Fruit fly (Drosophila melanogaster) whole organism, embryonic: ENCODE measurements around the gene CG13721.
A peak's percentile ranks its signal among the peaks of the same experiment; 100 is the strongest.

ENCODE experiments used
- B-H2 ChIP-seq: fragments of 200-800 bp; sonication (Bioruptor generic); optimal IDR thresholded peaks from 2 replicates; lab custom pipeline; 2018; ENCODE audit warnings: missing biosample characterization, mild to moderate bottlenecking, missing genetic modification characterization
- CG10267 ChIP-seq: fragments of 200-800 bp; sonication (Bioruptor generic); optimal IDR thresholded peaks from 2 replicates; lab custom pipeline; 2018; ENCODE audit warnings: missing biosample characterization, mild to moderate bottlenecking, missing genetic modification characterization, moderate library complexity
- CG10431 ChIP-seq: fragments of 200-800 bp; sonication (Bioruptor generic); optimal IDR thresholded peaks from 3 replicates; lab custom pipeline; 2018; ENCODE audit warnings: missing biosample characterization, mild to moderate bottlenecking, missing genetic modification characterization
- CG10979 ChIP-seq: fragments of 200-800 bp; sonication (Bioruptor generic); optimal IDR thresholded peaks from 2 replicates; lab custom pipeline; 2018; ENCODE audit warnings: missing biosample characterization, mild to moderate bottlenecking, missing genetic modification characterization, moderate library complexity
- CG12744 ChIP-seq: fragments of 200-800 bp; sonication (Bioruptor generic); optimal IDR thresholded peaks from 2 replicates; lab custom pipeline; 2016; ENCODE audit warnings: missing biosample characterization, missing genetic modification characterization
- CG15514 ChIP-seq: fragments of 200-800 bp; sonication (Bioruptor generic); optimal IDR thresholded peaks from 3 replicates; lab custom pipeline; 2017; ENCODE audit warnings: missing biosample characterization, missing genetic modification characterization, mild to moderate bottlenecking, moderate library complexity, missing genetic modification reagents
- CG16863 ChIP-seq: fragments of 200-800 bp; sonication (Bioruptor generic); optimal IDR thresholded peaks from 3 replicates; lab custom pipeline; 2016; ENCODE audit warnings: missing biosample characterization, missing genetic modification characterization
- CG17361 ChIP-seq: fragments of 200-800 bp; sonication (Bioruptor generic); IDR thresholded peaks from 3 replicates; pipeline ENCODE4 v1.3.6; 2022; ENCODE audit warnings: missing biosample characterization, missing genetic modification characterization
- CG18011 ChIP-seq: fragments of 200-800 bp; sonication (Bioruptor generic); optimal IDR thresholded peaks from 2 replicates; lab custom pipeline; 2017; ENCODE audit warnings: missing biosample characterization, missing genetic modification characterization, mild to moderate bottlenecking, moderate library complexity, missing genotype
- CG18476 ChIP-seq: fragments of 200-800 bp; sonication (Bioruptor generic); optimal IDR thresholded peaks from 2 replicates; lab custom pipeline; 2016; ENCODE audit warnings: missing biosample characterization, mild to moderate bottlenecking, missing genetic modification characterization
- CG2129 ChIP-seq: fragments of 200-800 bp; sonication (Bioruptor generic); IDR thresholded peaks from 2 replicates; pipeline ENCODE4 v1.3.6; 2022; ENCODE audit warnings: missing biosample characterization, missing genetic modification characterization; ENCODE audit not compliant: partially characterized antibody
- CG2199 ChIP-seq: fragments of 200-800 bp; sonication (Bioruptor generic); IDR thresholded peaks from 3 replicates; pipeline ENCODE4 v1.3.6; 2022; ENCODE audit warnings: missing biosample characterization, missing genetic modification characterization
- CG34422 ChIP-seq: fragments of 200-800 bp; sonication (Bioruptor generic); IDR thresholded peaks from 3 replicates; pipeline ENCODE4 v1.3.6; 2022; ENCODE audit warnings: missing biosample characterization, missing genetic modification characterization
- CG3995 ChIP-seq: fragments of 200-800 bp; sonication (Bioruptor generic); optimal IDR thresholded peaks from 3 replicates; lab custom pipeline; 2016; ENCODE audit warnings: missing biosample characterization, missing genetic modification characterization
- CG5180 ChIP-seq: fragments of 200-800 bp; sonication (Bioruptor generic); optimal IDR thresholded peaks from 3 replicates; lab custom pipeline; 2017; ENCODE audit warnings: missing biosample characterization, missing genetic modification characterization, mild to moderate bottlenecking, moderate library complexity, missing genetic modification reagents
- CG6272 ChIP-seq: fragments of 200-800 bp; sonication (Bioruptor generic); IDR thresholded peaks from 2 replicates; pipeline ENCODE4 v1.3.6; 2022; ENCODE audit warnings: missing biosample characterization, missing genetic modification characterization
- CG7271 ChIP-seq: fragments of 200-800 bp; sonication (Bioruptor generic); optimal IDR thresholded peaks from 2 replicates; lab custom pipeline; 2018; ENCODE audit warnings: missing biosample characterization, mild to moderate bottlenecking, missing genetic modification characterization, moderate library complexity
- CG8089 ChIP-seq: fragments of 200-800 bp; sonication (Bioruptor generic); optimal IDR thresholded peaks from 3 replicates; lab custom pipeline; 2016; ENCODE audit warnings: missing biosample characterization, missing genetic modification characterization
- CG8281 ChIP-seq: fragments of 200-800 bp; sonication (Bioruptor generic); optimal IDR thresholded peaks from 2 replicates; lab custom pipeline; 2018; ENCODE audit warnings: missing biosample characterization, mild to moderate bottlenecking, missing genetic modification characterization, moderate library complexity
- CG9876 ChIP-seq: fragments of 200-800 bp; sonication (Bioruptor generic); optimal IDR thresholded peaks from 2 replicates; lab custom pipeline; 2016; ENCODE audit warnings: missing biosample characterization, missing genetic modification characterization
- CTCF ChIP-seq: fragments of 200-800 bp; sonication (Bioruptor generic); optimal IDR thresholded peaks from 2 replicates; lab custom pipeline; 2017; ENCODE audit warnings: missing biosample characterization, mild to moderate bottlenecking, missing genetic modification characterization, moderate library complexity
- Drgx ChIP-seq: fragments of 200-800 bp; sonication (Bioruptor generic); IDR thresholded peaks from 2 replicates; pipeline ENCODE4 v1.3.6; 2022; ENCODE audit warnings: missing biosample characterization, missing genetic modification characterization
- Ets65A ChIP-seq: fragments of 200-800 bp; sonication (Bioruptor generic); peaks from one replicate; lab custom pipeline; 2016; ENCODE audit warnings: missing biosample characterization, missing genetic modification characterization
- Fer1 ChIP-seq: fragments of 200-800 bp; sonication (Bioruptor generic); optimal IDR thresholded peaks from 2 replicates; lab custom pipeline; 2017; ENCODE audit warnings: missing biosample characterization, mild to moderate bottlenecking, missing genetic modification characterization
- GATAe ChIP-seq: fragments of 200-800 bp; sonication (Bioruptor generic); conservative IDR thresholded peaks from 2 replicates; pipeline ENCODE4 v1.3.6; 2022; ENCODE audit warnings: missing biosample characterization, missing genetic modification characterization
- Med ChIP-seq: fragments of 200-800 bp; sonication (Bioruptor generic); peaks from one replicate; lab custom pipeline; 2016; ENCODE audit warnings: missing biosample characterization, missing genetic modification characterization, mild to moderate bottlenecking, inconsistent platforms, moderate library complexity
- Trl ChIP-seq, 3 experiments: fragments of >200 bp in 2 of 3; fragments of 200-800 bp in 1 of 3; sonication (Bioruptor generic) in 1 of 3; optimal IDR thresholded peaks; 2 replicates in 1 of 3; 3 replicates in 2 of 3; lab custom pipeline; 2016 to 2017; ENCODE audit warnings: missing biosample characterization in 1 of 3, missing genetic modification characterization in 1 of 3
- YL-1 ChIP-seq: fragments of 200-800 bp; sonication (Bioruptor generic); optimal IDR thresholded peaks from 3 replicates; lab custom pipeline; 2017; ENCODE audit warnings: missing biosample characterization, mild to moderate bottlenecking, missing genetic modification characterization
- bsh ChIP-seq, 2 experiments: fragments of 200-800 bp; sonication (Bioruptor generic); optimal IDR thresholded peaks; 2 replicates each; lab custom pipeline; 2017 to 2018; ENCODE audit warnings: mild to moderate bottlenecking in 2 of 2, missing biosample characterization in 2 of 2, missing genetic modification characterization in 2 of 2, moderate library complexity in 1 of 2
- dimm ChIP-seq: fragments of 200-800 bp; sonication (Bioruptor generic); IDR thresholded peaks from 2 replicates; pipeline ENCODE4 v1.3.6; 2022; ENCODE audit warnings: missing biosample characterization, missing genetic modification characterization
- en ChIP-seq: fragments of 200-800 bp; sonication (Bioruptor generic); optimal IDR thresholded peaks from 2 replicates; lab custom pipeline; 2016; ENCODE audit warnings: missing biosample characterization, missing genetic modification characterization
- ewg ChIP-seq: fragments of 200-800 bp; sonication (Bioruptor generic); optimal IDR thresholded peaks from 3 replicates; lab custom pipeline; 2017; ENCODE audit warnings: mild to moderate bottlenecking, missing biosample characterization, missing genetic modification reagents, missing genetic modification characterization
- exex ChIP-seq: fragments of 200-800 bp; sonication (Bioruptor generic); optimal IDR thresholded peaks from 4 replicates; lab custom pipeline; 2018; ENCODE audit warnings: missing biosample characterization, mild to moderate bottlenecking, missing genetic modification characterization, moderate library complexity
- gem ChIP-seq: fragments of 200-800 bp; sonication (Bioruptor generic); optimal IDR thresholded peaks from 2 replicates; lab custom pipeline; 2019; ENCODE audit warnings: missing biosample characterization, mild to moderate bottlenecking, missing genetic modification characterization, moderate library complexity
- insv ChIP-seq, 2 experiments: fragments of 200-800 bp; sonication (Bioruptor generic); optimal IDR thresholded peaks; 3 replicates each; lab custom pipeline; 2016 to 2018; ENCODE audit warnings: missing biosample characterization in 2 of 2, missing genetic modification characterization in 2 of 2
- nerfin-1 ChIP-seq: fragments of 200-800 bp; sonication (Bioruptor generic); optimal IDR thresholded peaks from 3 replicates; lab custom pipeline; 2019; ENCODE audit warnings: missing biosample characterization, mild to moderate bottlenecking, missing genetic modification characterization, moderate library complexity
- nom ChIP-seq: fragments of 200-800 bp; sonication (Bioruptor generic); optimal IDR thresholded peaks from 2 replicates; lab custom pipeline; 2017; ENCODE audit warnings: missing biosample characterization, missing genetic modification characterization, mild to moderate bottlenecking, moderate library complexity, missing genetic modification reagents
- odd ChIP-seq: fragments of 200-800 bp; sonication (Bioruptor generic); optimal IDR thresholded peaks from 2 replicates; lab custom pipeline; 2017; ENCODE audit warnings: missing biosample characterization, mild to moderate bottlenecking, missing genetic modification characterization
- phol ChIP-seq: fragments of 200-800 bp; sonication (Bioruptor generic); optimal IDR thresholded peaks from 3 replicates; lab custom pipeline; 2018; ENCODE audit warnings: missing biosample characterization, mild to moderate bottlenecking, missing genetic modification characterization, moderate library complexity
- sc ChIP-seq, 3 experiments: fragments of >200 bp in 2 of 3; fragments of 200-800 bp in 1 of 3; sonication (Bioruptor generic) in 1 of 3; optimal IDR thresholded peaks; 2 replicates in 2 of 3; 3 replicates in 1 of 3; lab custom pipeline; 2017; ENCODE audit warnings: mild to moderate bottlenecking in 1 of 3, missing biosample characterization in 1 of 3, missing genetic modification characterization in 1 of 3, missing genetic modification reagents in 1 of 3
- sd ChIP-seq: fragments of 200-800 bp; sonication (Bioruptor generic); optimal IDR thresholded peaks from 3 replicates; lab custom pipeline; 2018; ENCODE audit warnings: missing biosample characterization, mild to moderate bottlenecking, missing genetic modification characterization, moderate library complexity
- sens ChIP-seq: fragments of 200-800 bp; sonication (Bioruptor generic); peaks from one replicate; lab custom pipeline; 2016; ENCODE audit warnings: missing biosample characterization, missing genetic modification characterization
- sens-2 ChIP-seq: fragments of 200-800 bp; sonication (Bioruptor generic); IDR thresholded peaks from 2 replicates; pipeline ENCODE4 v1.3.6; 2022; ENCODE audit warnings: missing biosample characterization, missing genetic modification characterization
- unpg ChIP-seq: fragments of 200-800 bp; sonication (Bioruptor generic); optimal IDR thresholded peaks from 3 replicates; lab custom pipeline; 2018; ENCODE audit warnings: missing biosample characterization, mild to moderate bottlenecking, missing genetic modification characterization, moderate library complexity
- usp ChIP-seq: fragments of >200 bp; optimal IDR thresholded peaks from 2 replicates; lab custom pipeline; 2017; ENCODE audit warnings: missing biosample characterization, missing genetic modification characterization
- zf30C ChIP-seq: fragments of 200-800 bp; sonication (Bioruptor generic); optimal IDR thresholded peaks from 3 replicates; lab custom pipeline; 2018; ENCODE audit warnings: missing biosample characterization, mild to moderate bottlenecking, missing genetic modification characterization
- zfh2 ChIP-seq: fragments of 200-800 bp; sonication (Bioruptor generic); optimal IDR thresholded peaks from 2 replicates; lab custom pipeline; 2016; ENCODE audit warnings: missing biosample characterization, missing genetic modification characterization

Gene CG13721

DNA sequence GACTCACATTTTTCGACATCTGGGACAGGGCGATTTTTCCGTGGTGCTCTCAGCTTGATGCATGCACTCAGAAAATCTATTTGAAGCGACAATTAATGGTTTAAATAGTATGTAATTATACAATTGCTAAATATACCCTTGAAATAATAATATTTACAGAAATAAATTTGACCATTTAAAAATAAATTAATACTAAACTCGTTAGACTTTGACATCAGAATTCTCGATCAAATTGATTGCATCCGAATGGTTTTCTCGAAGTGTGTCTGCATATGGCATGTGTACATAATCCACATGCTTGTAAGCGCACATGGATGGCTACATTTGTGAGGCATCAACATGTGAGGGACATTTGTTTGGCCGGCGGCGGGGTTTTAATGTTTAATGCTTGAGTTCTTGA lies 49.1 kb upstream of the CG13721 start (continued):
- peak; percentile 74 for TF ChIP-seq unpg (GFP tag; lab: Kevin White, UChicago)

DNA sequence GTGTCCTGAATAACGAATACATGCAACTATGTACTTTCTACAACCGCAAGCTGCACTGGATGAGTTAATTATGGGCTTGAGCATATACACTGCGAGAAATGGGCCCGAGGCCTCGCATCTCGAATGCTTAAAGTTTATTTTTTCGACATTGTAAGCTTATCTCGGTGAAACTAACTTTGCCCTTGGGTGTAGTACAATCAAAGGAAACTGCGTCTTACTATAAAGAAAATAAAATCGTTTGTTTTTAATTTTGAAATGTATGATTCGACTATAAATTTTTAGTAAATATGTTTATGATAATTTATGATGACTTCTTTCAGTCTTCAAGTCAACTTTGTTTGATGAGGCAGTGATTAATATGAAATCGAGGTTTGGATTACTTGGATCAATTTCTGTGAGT lies 48.2 kb upstream of the CG13721 start:
- TF ChIP-seq sens (peak; percentile 74), ewg (no peak), Drgx (GFP tag; lab: Robert Waterston, UW) (peak; percentile 17; the same call in 1 of the 2 replicates), CG8089 (no peak), Ets65A (GFP tag; lab: Kevin White, UChicago) (peak; percentile 22), CG10979 (tag; lab: Kevin White, UChicago) (peak; percentile 7), insv (GFP tag; optimal IDR thresholded peaks at IDR 0.05; lab: Kevin White, UChicago) (no peak), CG2129 (GFP tag; lab: Robert Waterston, UW) (no peak), CG9876 (GFP tag; lab: Kevin White, UChicago) (no peak), phol (tag; lab: Kevin White, UChicago) (peak; percentile 27), Med (GFP tag; lab: Kevin White, UChicago) (peak; percentile 18), CG17361 (GFP tag; lab: Robert Waterston, UW) (0 out of 3 replicates have a peak, but pooled peaks have one; percentile 21), CG34422 (GFP tag; lab: Robert Waterston, UW) (no peak), CG15514 (GFP tag; lab: Kevin White, UChicago) (no peak), exex (tag; lab: Kevin White, UChicago) (no peak), gem (tag; lab: Kevin White, UChicago) (peak; percentile 20), zf30C (GFP tag; lab: Kevin White, UChicago) (peak; percentile 27), CG18011 (no peak), B-H2 (GFP tag; lab: Kevin White, UChicago) (no peak), CG12744 (no peak)

DNA sequence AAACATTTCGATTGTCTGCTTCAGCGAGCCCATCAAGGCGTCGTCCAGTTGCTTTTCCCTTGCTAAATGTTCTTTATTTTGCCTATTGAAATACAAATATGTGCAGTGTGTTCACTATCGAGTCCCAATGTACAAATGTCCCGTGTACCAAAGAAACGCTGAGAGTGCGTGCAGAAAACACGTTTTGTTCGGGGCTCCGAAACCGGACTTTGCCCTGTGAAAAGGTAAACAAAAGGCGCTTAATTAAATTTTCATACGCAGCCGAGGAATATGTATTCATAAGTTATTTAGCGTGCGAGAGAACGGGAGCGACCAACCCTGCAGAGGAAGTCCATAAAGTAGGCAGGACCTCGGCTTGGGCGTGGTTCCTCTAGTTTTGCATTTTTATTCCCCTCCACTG lies 47.6 kb upstream of the CG13721 start:
- TF ChIP-seq Med (GFP tag; lab: Kevin White, UChicago) (peak; percentile 34), CG3995 (no peak), nerfin-1 (tag; lab: Kevin White, UChicago) (peak; percentile 17), CG18476 (GFP tag; lab: Kevin White, UChicago) (no peak), CG2129 (GFP tag; lab: Robert Waterston, UW) (no peak), CG10267 (tag; lab: Kevin White, UChicago) (no peak), nom (GFP tag; lab: Kevin White, UChicago) (peak; percentile 72), CG10431 (no peak), Fer1 (no peak)

DNA sequence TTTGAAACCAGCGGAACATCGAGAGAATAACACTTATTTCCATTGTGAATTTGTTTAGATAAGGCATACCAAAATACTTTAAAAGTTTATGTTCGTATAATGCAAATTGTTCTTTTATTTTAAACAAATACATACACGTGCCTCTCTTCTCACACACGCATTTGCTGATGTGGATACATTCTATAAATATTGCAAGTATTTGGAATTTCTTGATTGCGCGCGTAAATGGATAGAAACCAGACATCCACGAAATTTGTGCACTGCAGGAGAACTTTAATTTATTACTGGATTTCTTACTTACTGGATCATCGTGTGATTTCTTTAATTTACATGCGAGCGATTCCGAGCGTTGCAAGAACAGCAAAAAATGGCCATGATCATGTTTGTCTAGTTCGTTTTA lies 47.1 kb upstream of the CG13721 start:
- TF ChIP-seq sens-2 (GFP tag; lab: Robert Waterston, UW) (no peak), CG8281 (no peak), usp (GFP tag; lab: Kevin White, UChicago) (no peak), odd (GFP tag; lab: Kevin White, UChicago) (no peak), dimm (no peak), CG6272 (GFP tag; lab: Robert Waterston, UW) (no peak), zfh2 (GFP tag; lab: Kevin White, UChicago) (no peak), CG16863 (GFP tag; lab: Kevin White, UChicago) (no peak), sd (peak; percentile 68), GATAe (GFP tag; lab: Robert Waterston, UW) (no peak), CG2199 (GFP tag; lab: Robert Waterston, UW) (peak; percentile 91; the same call in 2 of the 3 replicates), CG7271 (tag; lab: Kevin White, UChicago) (no peak), CG5180 (no peak), CTCF (GFP tag; lab: Kevin White, UChicago) (no peak), YL-1 (GFP tag; lab: Kevin White, UChicago) (no peak), bsh (GFP tag; optimal IDR thresholded peaks at IDR 0.05; lab: Kevin White, UChicago) (no peak), sc (optimal IDR thresholded peaks at IDR 0.05; lab: Kevin White, UChicago) (no peak), sc (GFP tag; optimal IDR thresholded peaks at IDR 0.05; lab: Kevin White, UChicago) (no peak), en (GFP tag; lab: Kevin White, UChicago) (no peak), Trl (optimal IDR thresholded peaks at IDR 0.05; lab: Kevin White, UChicago) (no peak), Trl (GFP tag; optimal IDR thresholded peaks at IDR 0.05; lab: Kevin White, UChicago) (no peak)
